Worm (Caenorhabditis elegans) whole organism, L4 larva: ENCODE data around the gene T07H8.11.
A peak's percentile ranks its signal among the peaks of the same experiment; 100 is the strongest.

Experiments
- D1046.2 ChIP-seq: fragments of 200-800 bp; sonication (Bioruptor generic); IDR thresholded peaks from 2 replicates; pipeline ENCODE4 v1.3.6; 2022; ENCODE audit warnings: missing genetic modification characterization, missing compliant biosample characterization
- F26F4.8 ChIP-seq: fragments of 200-800 bp; sonication (Bioruptor generic); conservative IDR thresholded peaks from 2 replicates; pipeline ENCODE4 v1.3.6; 2022; ENCODE audit warnings: missing genetic modification characterization, missing compliant biosample characterization
- F44E2.7 ChIP-seq: fragments of 200-800 bp; sonication (Bioruptor generic); IDR thresholded peaks from 2 replicates; pipeline ENCODE4 v2.1.2; 2022; ENCODE audit warnings: missing genetic modification characterization, missing compliant biosample characterization
- Y5F2A.4 ChIP-seq: fragments of 200-800 bp; sonication (Bioruptor generic); optimal IDR thresholded peaks from 2 replicates; lab custom pipeline; 2018; ENCODE audit warnings: mild to moderate bottlenecking, missing genetic modification characterization, missing compliant biosample characterization
- Y75B8A.6 ChIP-seq: fragments of 200-800 bp; sonication (Bioruptor generic); IDR thresholded peaks from 2 replicates; pipeline ENCODE4 v1.3.6; 2022; ENCODE audit warnings: missing genetic modification reagents, missing genetic modification characterization, missing compliant biosample characterization
- ZK546.5 ChIP-seq, 2 experiments: sonication (generic microtip); optimal IDR thresholded peaks; 2 replicates each; lab custom pipeline; 2017; ENCODE audit warnings: missing biosample characterization in 2 of 2, missing genetic modification characterization in 2 of 2
- ceh-20 ChIP-seq: fragments of 200-800 bp; sonication (Bioruptor generic); IDR thresholded peaks from 2 replicates; pipeline ENCODE4 v1.3.6; 2022; ENCODE audit warnings: missing genetic modification reagents, missing genetic modification characterization, missing compliant biosample characterization
- ceh-32 ChIP-seq: sonication (generic microtip); optimal IDR thresholded peaks from 2 replicates; lab custom pipeline; 2016; ENCODE audit warnings: mild to moderate bottlenecking, missing genetic modification characterization, missing compliant biosample characterization; ENCODE audit not compliant: poor library complexity
- ceh-82 ChIP-seq: sonication (generic microtip); optimal IDR thresholded peaks from 2 replicates; lab custom pipeline; 2017; ENCODE audit warnings: missing biosample characterization, missing genetic modification characterization
- ces-1 ChIP-seq: fragments of 150-350 bp; sonication (generic microtip); optimal IDR thresholded peaks from 4 replicates; lab custom pipeline; 2014; ENCODE audit warnings: missing biosample characterization, missing genetic modification reagents, missing genetic modification characterization
- daf-16 ChIP-seq, 3 experiments: sonication (generic microtip); optimal IDR thresholded peaks; 2 replicates each; lab custom pipeline; 2016 to 2017; ENCODE audit warnings: missing genetic modification characterization in 3 of 3, missing genetic modification reagents in 3 of 3, mild to moderate bottlenecking in 2 of 3, missing compliant biosample characterization in 2 of 3, missing biosample characterization in 1 of 3, moderate library complexity in 1 of 3
- dmd-6 ChIP-seq: fragments of 200-800 bp; sonication (Bioruptor generic); IDR thresholded peaks from 2 replicates; pipeline ENCODE4 v1.3.6; 2022; ENCODE audit warnings: missing genetic modification reagents, missing genetic modification characterization, missing compliant biosample characterization
- dmd-9 ChIP-seq: fragments of 200-800 bp; sonication (Bioruptor generic); IDR thresholded peaks from 2 replicates; pipeline ENCODE4 v1.3.6; 2022; ENCODE audit warnings: missing genetic modification reagents, missing genetic modification characterization, missing compliant biosample characterization
- dpl-1 ChIP-seq: fragments of 150-350 bp; optimal IDR thresholded peaks from 2 replicates; lab custom pipeline; 2014; ENCODE audit warnings: missing biosample characterization, missing genetic modification reagents, missing genetic modification characterization
- duxl-1 ChIP-seq: sonication (generic microtip); optimal IDR thresholded peaks from 2 replicates; lab custom pipeline; 2016; ENCODE audit warnings: mild to moderate bottlenecking, missing genetic modification characterization, moderate library complexity, missing compliant biosample characterization; ENCODE audit not compliant: poor library complexity
- dve-1 ChIP-seq: sonication (generic microtip); optimal IDR thresholded peaks from 2 replicates; lab custom pipeline; 2017; ENCODE audit warnings: antibody characterized with exemption, mild to moderate bottlenecking, missing genetic modification characterization, missing compliant biosample characterization; ENCODE audit not compliant: insufficient read depth
- fkh-10 ChIP-seq: fragments of 150-350 bp; optimal IDR thresholded peaks from 2 replicates; lab custom pipeline; 2014; ENCODE audit warnings: missing biosample characterization, missing genetic modification reagents, missing genetic modification characterization
- fos-1 ChIP-seq: fragments of 150-350 bp; optimal IDR thresholded peaks from 2 replicates; lab custom pipeline; 2014; ENCODE audit warnings: missing biosample characterization, missing genetic modification characterization
- gei-8 ChIP-seq: fragments of 200-800 bp; sonication (Bioruptor generic); optimal IDR thresholded peaks from 2 replicates; lab custom pipeline; 2018; ENCODE audit warnings: mild to moderate bottlenecking, missing genetic modification characterization, missing compliant biosample characterization
- hlh-30 ChIP-seq: sonication (generic microtip); optimal IDR thresholded peaks from 2 replicates; lab custom pipeline; 2017; ENCODE audit warnings: antibody characterized with exemption, mild to moderate bottlenecking, missing genetic modification characterization, missing compliant biosample characterization; ENCODE audit not compliant: insufficient read depth
- hmg-1.1 ChIP-seq: fragments of 200-800 bp; sonication (Bioruptor generic); IDR thresholded peaks from 2 replicates; pipeline ENCODE4 v1.3.6; 2022; ENCODE audit warnings: missing genetic modification reagents, missing genetic modification characterization, missing compliant biosample characterization
- jun-1 ChIP-seq: fragments of 150-350 bp; optimal IDR thresholded peaks from 2 replicates; lab custom pipeline; 2014; ENCODE audit warnings: missing biosample characterization, missing genetic modification reagents, missing genetic modification characterization
- lim-7 ChIP-seq: fragments of 200-800 bp; sonication (Bioruptor generic); IDR thresholded peaks from 2 replicates; pipeline ENCODE4 v1.3.6; 2022; ENCODE audit warnings: missing genetic modification characterization, missing compliant biosample characterization
- lin-13 ChIP-seq: fragments of 150-350 bp; optimal IDR thresholded peaks from 2 replicates; lab custom pipeline; 2014; ENCODE audit warnings: missing biosample characterization, missing genetic modification reagents, missing genetic modification characterization
- lin-38 ChIP-seq: fragments of 200-800 bp; sonication (Bioruptor generic); IDR thresholded peaks from 2 replicates; pipeline ENCODE4 v1.3.6; 2022; ENCODE audit warnings: missing genetic modification reagents, missing genetic modification characterization, missing compliant biosample characterization
- lin-39 ChIP-seq: fragments of 150-350 bp; optimal IDR thresholded peaks from 2 replicates; lab custom pipeline; 2014; ENCODE audit warnings: missing biosample characterization, missing genetic modification reagents, missing genetic modification characterization
- madf-9 ChIP-seq: fragments of 200-800 bp; sonication (Bioruptor generic); conservative IDR thresholded peaks from 2 replicates; pipeline ENCODE4 v1.3.6; 2022; ENCODE audit warnings: missing genetic modification reagents, missing genetic modification characterization, missing compliant biosample characterization
- mdl-1 ChIP-seq, 2 experiments: fragments of 150-350 bp in 1 of 2; sonication (generic microtip) in 1 of 2; optimal IDR thresholded peaks; 2 replicates each; lab custom pipeline; 2014 to 2017; ENCODE audit warnings: missing biosample characterization in 2 of 2, missing genetic modification characterization in 2 of 2
- mdt-29 ChIP-seq: fragments of 200-800 bp; sonication (Bioruptor generic); IDR thresholded peaks from 2 replicates; pipeline ENCODE4 v1.3.6; 2022; ENCODE audit warnings: missing genetic modification reagents, missing genetic modification characterization, missing compliant biosample characterization
- mep-1 ChIP-seq: fragments of 150-350 bp; sonication (generic microtip); optimal IDR thresholded peaks from 3 replicates; lab custom pipeline; 2014; ENCODE audit warnings: missing biosample characterization, missing genetic modification characterization
- nhr-11 ChIP-seq: fragments of 150-350 bp; optimal IDR thresholded peaks from 2 replicates; lab custom pipeline; 2014; ENCODE audit warnings: missing biosample characterization, missing genetic modification characterization
- nhr-111 ChIP-seq: fragments of 200-800 bp; sonication (Bioruptor generic); optimal IDR thresholded peaks from 2 replicates; lab custom pipeline; 2018; ENCODE audit warnings: mild to moderate bottlenecking, missing genetic modification characterization, missing compliant biosample characterization
- nhr-28 ChIP-seq: fragments of 150-350 bp; optimal IDR thresholded peaks from 2 replicates; lab custom pipeline; 2014; ENCODE audit warnings: missing biosample characterization, missing genetic modification characterization
- nhr-48 ChIP-seq: sonication (generic microtip); optimal IDR thresholded peaks from 2 replicates; lab custom pipeline; 2016; ENCODE audit warnings: mild to moderate bottlenecking, missing genetic modification characterization, missing compliant biosample characterization
- nhr-6 ChIP-seq: fragments of 150-350 bp; optimal IDR thresholded peaks from 2 replicates; lab custom pipeline; 2014; ENCODE audit warnings: missing biosample characterization, missing genetic modification characterization
- nhr-76 ChIP-seq: fragments of 150-350 bp; optimal IDR thresholded peaks from 2 replicates; lab custom pipeline; 2014; ENCODE audit warnings: missing biosample characterization, missing genetic modification characterization
- nhr-77 ChIP-seq: fragments of 150-350 bp; optimal IDR thresholded peaks from 2 replicates; lab custom pipeline; 2014; ENCODE audit warnings: missing biosample characterization, missing genetic modification characterization
- pha-4 ChIP-seq, 2 experiments: fragments of 150-350 bp in 1 of 2; fragments of 200-800 bp in 1 of 2; sonication (Bioruptor generic) in 1 of 2; IDR thresholded peaks in 1 of 2; optimal IDR thresholded peaks in 1 of 2; 2 replicates each; pipeline versions ENCODE4 v1.3.6 to Lab custom; 2014 to 2022; ENCODE audit warnings: missing genetic modification characterization in 2 of 2, missing genetic modification reagents in 2 of 2, missing biosample characterization in 1 of 2, missing compliant biosample characterization in 1 of 2
- rbr-2 ChIP-seq: sonication (generic microtip); optimal IDR thresholded peaks from 2 replicates; lab custom pipeline; 2016; ENCODE audit warnings: missing genotype, missing genetic modification characterization, missing compliant biosample characterization
- saeg-2 ChIP-seq: fragments of 200-800 bp; sonication (Bioruptor generic); IDR thresholded peaks from 2 replicates; pipeline ENCODE4 v1.3.6; 2022; ENCODE audit warnings: missing genetic modification reagents, missing genetic modification characterization, missing compliant biosample characterization
- set-16 ChIP-seq: fragments of 200-800 bp; sonication (Bioruptor generic); IDR thresholded peaks from 2 replicates; pipeline ENCODE4 v1.3.6; 2022; ENCODE audit warnings: missing genetic modification reagents, missing genetic modification characterization, missing compliant biosample characterization
- tag-97 ChIP-seq: fragments of 200-800 bp; sonication (Bioruptor generic); IDR thresholded peaks from 2 replicates; pipeline ENCODE4 v1.3.6; 2022; ENCODE audit warnings: missing genetic modification characterization, missing compliant biosample characterization
- tra-1 ChIP-seq: fragments of 200-800 bp; sonication (Bioruptor generic); IDR thresholded peaks from 2 replicates; pipeline ENCODE4 v1.3.6; 2022; ENCODE audit warnings: missing genetic modification reagents, missing genetic modification characterization, missing compliant biosample characterization
- vab-7 ChIP-seq: fragments of 200-800 bp; sonication (Bioruptor generic); IDR thresholded peaks from 2 replicates; pipeline ENCODE4 v1.3.6; 2022; ENCODE audit warnings: missing genetic modification reagents, missing genetic modification characterization, missing compliant biosample characterization
- zag-1 ChIP-seq: fragments of 150-350 bp; optimal IDR thresholded peaks from 2 replicates; lab custom pipeline; 2014; ENCODE audit warnings: missing biosample characterization, missing genetic modification characterization
- zfp-3 ChIP-seq: fragments of 200-800 bp; sonication (Bioruptor generic); conservative IDR thresholded peaks from 2 replicates; pipeline ENCODE4 v1.3.6; 2022; ENCODE audit warnings: missing genetic modification reagents, missing genetic modification characterization, missing compliant biosample characterization
- ztf-11 ChIP-seq: fragments of 150-350 bp; optimal IDR thresholded peaks from 2 replicates; lab custom pipeline; 2014; ENCODE audit warnings: missing biosample characterization, missing genetic modification characterization

T07H8.11 gene

ce11 chrV:6951306-6951705 lies at the start of gene T07H8.11:
TSS of gene T07H8.11 (minus strand) at chrV:6951406.
- no peak for TF ChIP-seq mdt-29 (GFP tag; lab: Robert Waterston, UW)
- no peak for TF ChIP-seq lin-38
- no peak for TF ChIP-seq dmd-9 (GFP tag; lab: Robert Waterston, UW)
- no peak for TF ChIP-seq tra-1 (GFP tag; lab: Robert Waterston, UW)
- no peak for TF ChIP-seq mep-1 (tag; lab: Kevin White, UChicago)
- TF ChIP-seq pha-4 (GFP tag; IDR thresholded peaks at IDR 0.05; lab: Robert Waterston, UW) = no peak
- TF ChIP-seq pha-4 (tag; optimal IDR thresholded peaks at IDR 0.05; lab: Kevin White, UChicago) = no peak
- TF ChIP-seq daf-16 (GFP tag; optimal IDR thresholded peaks at IDR 0.05; lab: Kevin White, UChicago) = no peak
- TF ChIP-seq daf-16 (tag; optimal IDR thresholded peaks at IDR 0.05; lab: Kevin White, UChicago) = no peak
- no peak for TF ChIP-seq dpl-1 (GFP tag; lab: Kevin White, UChicago)
- no peak for TF ChIP-seq ceh-20 (GFP tag; lab: Robert Waterston, UW)
- no peak for TF ChIP-seq D1046.2 (GFP tag; lab: Robert Waterston, UW)
- no peak for TF ChIP-seq zfp-3
- TF ChIP-seq duxl-1 (tag; lab: Kevin White, UChicago) = no peak
- TF ChIP-seq nhr-77 (tag; lab: Kevin White, UChicago) = no peak
- TF ChIP-seq F26F4.8 (GFP tag; lab: Robert Waterston, UW) = no peak
- TF ChIP-seq set-16 (GFP tag; lab: Robert Waterston, UW) = no peak
- no peak for TF ChIP-seq Y75B8A.6 (GFP tag; lab: Robert Waterston, UW)
- TF ChIP-seq ceh-32 = no peak

DNA sequence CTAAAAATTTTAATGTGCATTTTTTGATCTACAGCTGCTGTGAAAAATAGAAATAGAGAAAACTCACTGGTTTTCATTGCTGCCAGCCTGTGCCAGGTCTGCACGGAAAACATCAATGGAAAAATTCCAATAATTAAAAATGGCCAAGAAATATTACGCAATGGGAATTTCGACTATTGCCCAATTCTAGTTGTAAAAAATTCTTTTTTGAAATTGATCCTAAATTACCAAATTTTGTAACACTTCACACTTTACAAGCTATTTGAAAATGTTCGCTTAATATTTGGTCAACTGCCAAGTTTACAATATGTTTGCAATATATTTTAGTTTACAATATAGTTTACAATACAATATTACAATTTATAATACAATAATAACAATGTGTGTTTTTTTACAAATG lies 49.5 kb upstream of the T07H8.11 start:
- TF ChIP-seq tag-97 = no peak
- TF ChIP-seq daf-16 (GFP tag; optimal IDR thresholded peaks at IDR 0.05; lab: Kevin White, UChicago) = no peak
- TF ChIP-seq daf-16 (tag; optimal IDR thresholded peaks at IDR 0.05; lab: Kevin White, UChicago) = peak; percentile 50
- peak; percentile 21 for TF ChIP-seq dve-1 (tag; lab: Kevin White, UChicago)
- no peak for TF ChIP-seq nhr-11 (tag; lab: Kevin White, UChicago)
- TF ChIP-seq nhr-28 = no peak
- TF ChIP-seq ZK546.5 (tag; optimal IDR thresholded peaks at IDR 0.05; lab: Kevin White, UChicago) = no peak
- TF ChIP-seq dmd-6 (GFP tag; lab: Robert Waterston, UW) = 0 out of 2 replicates have a peak, but pooled peaks have one; percentile 14
- no peak for TF ChIP-seq Y5F2A.4

DNA sequence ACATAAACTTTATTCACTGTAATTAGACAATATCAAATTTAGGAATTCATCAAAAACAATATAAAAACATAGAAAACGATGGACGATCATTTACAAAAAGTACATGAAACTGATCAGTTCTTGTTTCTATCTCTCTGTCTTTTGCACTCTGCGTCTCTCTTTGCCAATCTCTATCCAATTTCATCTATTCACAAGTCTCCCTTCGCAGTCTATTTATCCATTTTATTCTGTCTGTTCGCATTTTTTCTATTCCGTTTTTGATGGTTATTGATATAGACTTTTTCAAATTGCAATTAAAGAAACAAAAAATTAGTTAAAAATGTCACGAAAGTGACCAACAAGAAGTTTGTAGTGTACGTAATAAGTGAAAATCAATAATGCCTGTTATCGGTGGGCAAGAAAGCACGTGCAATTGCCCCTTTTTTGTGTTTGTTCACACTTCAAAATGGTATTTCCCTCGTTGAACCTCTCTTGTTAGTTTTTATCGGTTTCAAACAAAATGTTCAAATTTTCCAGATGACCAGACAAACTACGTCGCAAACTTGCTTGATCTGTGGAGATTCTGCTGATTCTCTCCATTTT lies 47.2 kb upstream of the T07H8.11 start, which contains the start of gene nhr-42:
nhr-42 (plus strand) TSS at position 517 of the 582 bp plus-strand sequence.
- TF ChIP-seq zag-1 (tag; lab: Kevin White, UChicago) = no peak
- no peak for TF ChIP-seq F44E2.7 (GFP tag; lab: Robert Waterston, UW)
- TF ChIP-seq rbr-2 = no peak
- no peak for TF ChIP-seq lin-39 (tag; lab: Kevin White, UChicago)
- TF ChIP-seq mdl-1 (tag; optimal IDR thresholded peaks at IDR 0.05; lab: Kevin White, UChicago) = peak in 1 of 2 experiments; percentile 83
- no peak for TF ChIP-seq lim-7 (GFP tag; lab: Robert Waterston, UW)
- TF ChIP-seq nhr-111 (GFP tag; lab: Kevin White, UChicago) = no peak
- TF ChIP-seq gei-8 (GFP tag; lab: Kevin White, UChicago) = no peak
- TF ChIP-seq lin-13 (GFP tag; lab: Kevin White, UChicago) = no peak
- no peak for TF ChIP-seq ceh-82
- no peak for TF ChIP-seq F26F4.8 (GFP tag; lab: Robert Waterston, UW)
- TF ChIP-seq fkh-10 (GFP tag; lab: Kevin White, UChicago) = no peak
- no peak for TF ChIP-seq ces-1
- TF ChIP-seq vab-7 = no peak
- no peak for TF ChIP-seq madf-9 (GFP tag; lab: Robert Waterston, UW)
- TF ChIP-seq hmg-1.1 (GFP tag; lab: Robert Waterston, UW) = no peak
- TF ChIP-seq hlh-30 (tag; lab: Kevin White, UChicago) = peak; percentile 39
- TF ChIP-seq pha-4 (GFP tag; IDR thresholded peaks at IDR 0.05; lab: Robert Waterston, UW) = no peak
- no peak for TF ChIP-seq pha-4 (tag; optimal IDR thresholded peaks at IDR 0.05; lab: Kevin White, UChicago)
- no peak for TF ChIP-seq nhr-76 (tag; lab: Kevin White, UChicago)
- TF ChIP-seq jun-1 (tag; lab: Kevin White, UChicago) = no peak
- TF ChIP-seq ztf-11 (tag; lab: Kevin White, UChicago) = no peak
- TF ChIP-seq fos-1 (tag; lab: Kevin White, UChicago) = no peak
- TF ChIP-seq nhr-6 (tag; lab: Kevin White, UChicago) = no peak
- TF ChIP-seq saeg-2 (GFP tag; lab: Robert Waterston, UW) = no peak
- no peak for TF ChIP-seq nhr-48 (tag; lab: Kevin White, UChicago)
